Worm (Caenorhabditis elegans): ENCODE measurements around the gene ttbk-4.

- TF ChIP-seq pha-4 (tag; optimal IDR thresholded peaks at IDR 0.05) (no peak), ceh-45 (GFP tag; IDR thresholded peaks at IDR 0.05) (no peak), elt-4 (tag; optimal IDR thresholded peaks at IDR 0.05) (no peak), syd-9 (tag; optimal IDR thresholded peaks at IDR 0.05) (no peak), madf-2 (tag; optimal IDR thresholded peaks at IDR 0.05) (no peak), dve-1 (tag; optimal IDR thresholded peaks at IDR 0.05) (no peak), ztf-16 (tag; optimal IDR thresholded peaks at IDR 0.05) (no peak), nhr-11 (tag; optimal IDR thresholded peaks at IDR 0.05) (no peak), ceh-34 (tag; optimal IDR thresholded peaks at IDR 0.05) (no peak), unc-3 (GFP tag; conservative IDR thresholded peaks at IDR 0.05) (no peak), unc-3 (tag; optimal IDR thresholded peaks at IDR 0.05) (no peak), dmd-4 (tag; optimal IDR thresholded peaks at IDR 0.05; ENCODE audit: borderline replicate concordance) (no peak), eyg-1 (tag; optimal IDR thresholded peaks at IDR 0.05) (no peak)
These were observed 12.2 kb downstream of the ttbk-4 start, which contains the start of gene ipla-7 for ce11 chrIV:10062728-10063127.

Data from whole organism, late embryonic.